Worm (Caenorhabditis elegans): ENCODE results near the gene ave-1.

- TF ChIP-seq lin-39 (tag; optimal IDR thresholded peaks at IDR 0.05) (no peak), lsy-12 (tag; optimal IDR thresholded peaks at IDR 0.05) (no peak), unc-62 (GFP tag; optimal IDR thresholded peaks at IDR 0.05) (no peak), nhr-237 (tag; optimal IDR thresholded peaks at IDR 0.05) (no peak), nhr-28 (tag; optimal IDR thresholded peaks at IDR 0.05) (no peak)
Measured at ce11 chrIII:1543406-1544011, 47.7 kb upstream of the ave-1 start.

Measured in whole organism, L3 larva.